Worm (Caenorhabditis elegans): ENCODE measurements around the gene F10C1.1.
A peak's percentile ranks its signal among the peaks of the same experiment; 100 is the strongest.

The F10C1.1 gene

ce11 chrII:5785504-5785903 is 11.5 kb downstream of the F10C1.1 start:
- TF ChIP-seq ceh-2 (tag; optimal IDR thresholded peaks at IDR 0.05) (no peak), lin-11 (tag; optimal IDR thresholded peaks at IDR 0.05) (no peak), ceh-31 (tag; optimal IDR thresholded peaks at IDR 0.05) (no peak), ets-4 (tag; optimal IDR thresholded peaks at IDR 0.05) (no peak), pros-1 (tag; optimal IDR thresholded peaks at IDR 0.05) (no peak), unc-55 (GFP tag; optimal IDR thresholded peaks at IDR 0.05) (no peak), eyg-1 (tag; optimal IDR thresholded peaks at IDR 0.05) (no peak), che-1 (tag; optimal IDR thresholded peaks at IDR 0.05) (no peak), hlh-8 (tag; optimal IDR thresholded peaks at IDR 0.05) (no peak), K02D7.2 (tag; optimal IDR thresholded peaks at IDR 0.05) (no peak), ttx-3 (tag; optimal IDR thresholded peaks at IDR 0.05) (no peak), npax-4 (tag; optimal IDR thresholded peaks at IDR 0.05) (no peak), unc-3 (GFP tag; conservative IDR thresholded peaks at IDR 0.05) (no peak), unc-3 (tag; optimal IDR thresholded peaks at IDR 0.05) (no peak)

ce11 chrII:5788815-5789214 is 14.8 kb downstream of the F10C1.1 start, which contains the start of gene K05F1.13:
K05F1.13 (plus strand) TSS chrII:5789115.
- TF ChIP-seq C38D4.7 (GFP tag; optimal IDR thresholded peaks at IDR 0.05) (no peak), unc-86 (tag; optimal IDR thresholded peaks at IDR 0.05) (no peak), pax-1 (tag; optimal IDR thresholded peaks at IDR 0.05) (no peak)

ce11 chrII:5790313-5790773 is 16.3 kb downstream of the F10C1.1 start, which contains the start of gene lect-2:
lect-2 (plus strand) TSS chrII:5790723.
- peak; percentile 35 for TF ChIP-seq unc-55 (GFP tag; optimal IDR thresholded peaks at IDR 0.05)
- TF ChIP-seq unc-3 (GFP tag; conservative IDR thresholded peaks at IDR 0.05) = no peak
- TF ChIP-seq unc-3 (tag; optimal IDR thresholded peaks at IDR 0.05) = no peak

ce11 chrII:5792490-5792889 is 18.5 kb downstream of the F10C1.1 start, which contains the start of gene K05F1.14:
K05F1.14 (minus strand) TSS chrII:5792590.
- TF ChIP-seq F13H6.1 (tag; optimal IDR thresholded peaks at IDR 0.05) = no peak
- TF ChIP-seq ceh-34 (tag; optimal IDR thresholded peaks at IDR 0.05) = no peak
- no peak for TF ChIP-seq pros-1 (tag; optimal IDR thresholded peaks at IDR 0.05)
- no peak for TF ChIP-seq mec-3 (tag; optimal IDR thresholded peaks at IDR 0.05; ENCODE audit: borderline replicate concordance)
- TF ChIP-seq fax-1 (tag; optimal IDR thresholded peaks at IDR 0.05) = no peak
- TF ChIP-seq unc-42 (tag; optimal IDR thresholded peaks at IDR 0.05) = no peak
- no peak for TF ChIP-seq ceh-45 (GFP tag; IDR thresholded peaks at IDR 0.05)
- no peak for TF ChIP-seq ceh-9 (tag; optimal IDR thresholded peaks at IDR 0.05)

- no peak for TF ChIP-seq syd-9 (tag; optimal IDR thresholded peaks at IDR 0.05)
- no peak for TF ChIP-seq pqm-1 (tag; optimal IDR thresholded peaks at IDR 0.05)
- TF ChIP-seq elt-4 (tag; optimal IDR thresholded peaks at IDR 0.05) = no peak
- TF ChIP-seq hlh-13 (GFP tag; optimal IDR thresholded peaks at IDR 0.05) = no peak
- TF ChIP-seq C38D4.7 (GFP tag; optimal IDR thresholded peaks at IDR 0.05) = no peak
- TF ChIP-seq ceh-2 (tag; optimal IDR thresholded peaks at IDR 0.05) = no peak
- TF ChIP-seq npax-4 (tag; optimal IDR thresholded peaks at IDR 0.05) = no peak
- TF ChIP-seq pat-9 (tag; optimal IDR thresholded peaks at IDR 0.05) = no peak
- no peak for TF ChIP-seq elt-2 (tag; optimal IDR thresholded peaks at IDR 0.05)
- no peak for TF ChIP-seq gmeb-2 (tag; optimal IDR thresholded peaks at IDR 0.05)
- TF ChIP-seq hlh-8 (tag; optimal IDR thresholded peaks at IDR 0.05) = no peak
- TF ChIP-seq T23F11.4 (GFP tag; optimal IDR thresholded peaks at IDR 0.05) = no peak
- TF ChIP-seq pax-1 (tag; optimal IDR thresholded peaks at IDR 0.05) = no peak
- no peak for TF ChIP-seq hlh-6 (tag; optimal IDR thresholded peaks at IDR 0.05)
- no peak for TF ChIP-seq ceh-18 (tag; optimal IDR thresholded peaks at IDR 0.05)
- TF ChIP-seq K09A11.1 (tag; optimal IDR thresholded peaks at IDR 0.05; ENCODE audit: insufficient read depth) = no peak
Measured at ce11 chrII:5794195-5794594, 20.2 kb downstream of the F10C1.1 start, which contains the start of gene acdh-8. acdh-8 (plus strand) TSS chrII:5794495.
